Fruit fly (Drosophila melanogaster): ENCODE measurements around the gene Eig71Ef.

Eig71Ef gene

DNA sequence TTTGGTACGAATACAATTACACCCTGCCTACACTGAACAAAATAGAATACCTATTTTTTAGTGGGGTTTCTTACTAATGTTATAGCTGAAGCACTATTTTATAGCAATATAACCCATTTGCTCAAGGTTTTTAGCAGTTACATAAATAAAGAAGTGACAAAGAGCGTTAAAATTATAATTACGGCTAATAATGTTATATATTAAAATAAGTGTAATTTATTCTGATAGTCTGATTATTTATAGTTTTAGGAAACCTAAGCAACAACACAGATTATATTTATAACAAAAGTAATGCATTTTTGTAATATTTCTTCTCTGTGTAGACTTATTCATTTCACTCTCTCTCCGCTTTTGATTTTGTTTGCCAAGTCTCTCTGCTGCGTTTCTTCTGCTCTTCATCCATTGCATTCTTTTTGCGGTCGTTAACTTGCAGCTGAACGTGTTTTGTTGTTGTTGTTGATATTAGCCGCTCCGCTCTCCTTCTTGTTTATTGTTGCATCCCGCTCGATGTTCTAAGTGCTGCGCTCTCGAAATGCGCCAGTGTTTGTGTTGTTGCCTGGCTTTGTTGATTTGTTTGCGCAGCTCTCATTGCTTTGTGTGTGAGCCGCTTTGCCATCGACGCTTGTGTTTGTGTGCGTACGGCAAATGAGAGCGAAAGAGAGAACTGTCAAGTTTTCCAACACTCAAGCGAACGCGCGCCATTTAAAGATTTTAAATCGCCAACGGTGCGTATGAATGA is 31.3 kb downstream of the Eig71Ef start (continued):
- TF ChIP-seq ash1 (GFP tag; optimal IDR thresholded peaks at IDR 0.05) (no peak), CG12104 (GFP tag; optimal IDR thresholded peaks at IDR 0.05) (peak; percentile 89), CG2116 (GFP tag; optimal IDR thresholded peaks at IDR 0.05) (peak; percentile 67), tup (GFP tag; optimal IDR thresholded peaks at IDR 0.05) (peak; percentile 16), CG8944 (GFP tag; optimal IDR thresholded peaks at IDR 0.05) (no peak), CG8290 (GFP tag; optimal IDR thresholded peaks at IDR 0.05) (peak; percentile 70), CG8290 (tag; optimal IDR thresholded peaks at IDR 0.05) (peak in 1 of 2 experiments; percentile 28), grau (tag; optimal IDR thresholded peaks at IDR 0.05) (peak; percentile 94), CG15696 (tag; optimal IDR thresholded peaks at IDR 0.05) (peak; percentile 50), luna (GFP tag; optimal IDR thresholded peaks at IDR 0.05) (no peak), jing (GFP tag; optimal IDR thresholded peaks at IDR 0.05) (peak; percentile 74), pfk (GFP tag; optimal IDR thresholded peaks at IDR 0.05) (no peak), CG7839 (tag; optimal IDR thresholded peaks at IDR 0.05) (peak; percentile 96), wek (GFP tag; optimal IDR thresholded peaks at IDR 0.05) (peak; percentile 71), Jarid2 (GFP tag; optimal IDR thresholded peaks at IDR 0.05) (peak; percentile 56), jigr1 (GFP tag; IDR thresholded peaks at IDR 0.05) (peak; percentile 83; the same call in 2 of the 3 replicates), rib (GFP tag; IDR thresholded peaks at IDR 0.05) (no peak), CG13296 (GFP tag; optimal IDR thresholded peaks at IDR 0.05) (peak; percentile 79), CG4424 (GFP tag; optimal IDR thresholded peaks at IDR 0.05) (peak; percentile 93), Hand (GFP tag; optimal IDR thresholded peaks at IDR 0.05) (peak; percentile 83), hb (GFP tag; IDR thresholded peaks at IDR 0.05; ENCODE audit: partially characterized antibody) (no peak), gsb-n (tag; optimal IDR thresholded peaks at IDR 0.05) (peak; percentile 91), gsb (GFP tag; IDR thresholded peaks at IDR 0.05) (peak; percentile 65), bsh (GFP tag; optimal IDR thresholded peaks at IDR 0.05) (peak; percentile 86 to 94), CG17612 (GFP tag; IDR thresholded peaks at IDR 0.05) (peak; percentile 45; the same call in 1 of the 2 replicates), Dref (GFP tag; IDR thresholded peaks at IDR 0.05) (no peak), sqz (GFP tag; optimal IDR thresholded peaks at IDR 0.05) (peak; percentile 71), CG7786 (GFP tag; optimal IDR thresholded peaks at IDR 0.05) (peak; percentile 34), knrl (GFP tag; IDR thresholded peaks at IDR 0.05; ENCODE audit: partially characterized antibody) (no peak), CG6654 (GFP tag; optimal IDR thresholded peaks at IDR 0.05) (peak; percentile 87), CG7987 (GFP tag; optimal IDR thresholded peaks at IDR 0.05) (peak; percentile 81), CG3281 (GFP tag; optimal IDR thresholded peaks at IDR 0.05) (peak; percentile 92), row (GFP tag; IDR thresholded peaks at IDR 0.05) (peak; percentile 85), CG2875 (GFP tag; optimal IDR thresholded peaks at IDR 0.05) (peak; percentile 89), fru (optimal IDR thresholded peaks at IDR 0.05) (no peak), E2f2 (GFP tag; IDR thresholded peaks at IDR 0.05) (peak; percentile 90), pzg (GFP tag; optimal IDR thresholded peaks at IDR 0.05) (peak; percentile 20), CG10654 (GFP tag; optimal IDR thresholded peaks at IDR 0.05) (peak; percentile 81), CG1233 (GFP tag; optimal IDR thresholded peaks at IDR 0.05) (peak; percentile 87), gt (GFP tag; IDR thresholded peaks at IDR 0.05) (peak; percentile 52), run (tag; optimal IDR thresholded peaks at IDR 0.05) (peak; percentile 89), nom (GFP tag; optimal IDR thresholded peaks at IDR 0.05) (peak; percentile 64), Antp (GFP tag; optimal IDR thresholded peaks at IDR 0.05) (no peak), bcd (GFP tag; optimal IDR thresholded peaks at IDR 0.05) (peak; percentile 93), Trl (optimal IDR thresholded peaks at IDR 0.05) (peak; percentile 77 to 84), Trl (GFP tag; optimal IDR thresholded peaks at IDR 0.05) (peak; percentile 67), CG16813 (GFP tag; IDR thresholded peaks at IDR 0.05; ENCODE audit: partially characterized antibody) (no peak), CG17361 (GFP tag; IDR thresholded peaks at IDR 0.05) (peak; percentile 98), crc (GFP tag; optimal IDR thresholded peaks at IDR 0.05) (no peak), maf-S (GFP tag; optimal IDR thresholded peaks at IDR 0.05) (no peak)

Measured in whole organism, embryonic.